Worm (Caenorhabditis elegans) whole organism, early embryonic: Measurements from ENCODE around the gene T22B7.3.

Experiments used
- B0310.2 ChIP-seq: sonication (generic microtip); optimal IDR thresholded peaks from 2 replicates; lab custom pipeline; 2016; ENCODE audit warnings: mild to moderate bottlenecking, missing genetic modification characterization, missing compliant biosample characterization
- F13C5.2 ChIP-seq: sonication (generic microtip); optimal IDR thresholded peaks from 2 replicates; lab custom pipeline; 2017; ENCODE audit warnings: mild to moderate bottlenecking, missing genetic modification characterization, inconsistent platforms, missing compliant biosample characterization
- aly-1 ChIP-seq: sonication (generic microtip); optimal IDR thresholded peaks from 2 replicates; lab custom pipeline; 2016; ENCODE audit warnings: missing genetic modification characterization, missing compliant biosample characterization
- ama-1 ChIP-seq: fragments of 150-350 bp; optimal IDR thresholded peaks from 2 replicates; lab custom pipeline; 2014
- ceh-13 ChIP-seq: fragments of 200-800 bp; sonication (Bioruptor generic); optimal IDR thresholded peaks from 2 replicates; lab custom pipeline; 2018; ENCODE audit warnings: mild to moderate bottlenecking, missing genetic modification characterization, missing compliant biosample characterization
- ceh-36 ChIP-seq: sonication (generic microtip); optimal IDR thresholded peaks from 2 replicates; lab custom pipeline; 2016; ENCODE audit warnings: missing genetic modification characterization, inconsistent platforms, missing compliant biosample characterization
- ets-7 ChIP-seq: sonication (generic microtip); optimal IDR thresholded peaks from 2 replicates; lab custom pipeline; 2016; ENCODE audit warnings: missing genotype, missing genetic modification characterization, missing compliant biosample characterization
- flt-1 ChIP-seq: fragments of 200-800 bp; sonication (Bioruptor generic); IDR thresholded peaks from 2 replicates; pipeline ENCODE4 v1.3.6; 2022; ENCODE audit warnings: missing genetic modification characterization, missing compliant biosample characterization
- hmbx-1 ChIP-seq: sonication (generic microtip); optimal IDR thresholded peaks from 2 replicates; lab custom pipeline; 2016; ENCODE audit warnings: mild to moderate bottlenecking, missing genetic modification characterization, missing compliant biosample characterization
- hmg-4 ChIP-seq: fragments of 200-800 bp; sonication (Bioruptor generic); optimal IDR thresholded peaks from 2 replicates; lab custom pipeline; 2018; ENCODE audit warnings: mild to moderate bottlenecking, missing genetic modification characterization, missing compliant biosample characterization
- hnd-1 ChIP-seq: sonication (generic microtip); optimal IDR thresholded peaks from 2 replicates; lab custom pipeline; 2016; ENCODE audit warnings: missing genetic modification characterization, missing compliant biosample characterization
- pes-1 ChIP-seq: fragments of 200-800 bp; sonication (Bioruptor generic); IDR thresholded peaks from 2 replicates; pipeline ENCODE4 v1.3.6; 2022; ENCODE audit warnings: missing genetic modification reagents, missing genetic modification characterization, missing compliant biosample characterization
- scrt-1 ChIP-seq: fragments of 200-800 bp; sonication (Bioruptor generic); IDR thresholded peaks from 2 replicates; pipeline ENCODE4 v1.3.6; 2022; ENCODE audit warnings: missing genetic modification characterization, missing compliant biosample characterization
- sea-1 ChIP-seq: fragments of 200-800 bp; sonication (Bioruptor generic); conservative IDR thresholded peaks from 2 replicates; pipeline ENCODE4 v1.3.6; 2022; ENCODE audit warnings: missing genetic modification characterization, missing compliant biosample characterization
- tbx-11 ChIP-seq: fragments of 200-800 bp; sonication (Bioruptor generic); IDR thresholded peaks from 2 replicates; pipeline ENCODE4 v1.3.6; 2022; ENCODE audit warnings: missing genetic modification characterization, missing compliant biosample characterization
- tbx-37 ChIP-seq: fragments of 200-800 bp; sonication (Bioruptor generic); conservative IDR thresholded peaks from 2 replicates; pipeline ENCODE4 v1.3.6; 2022; ENCODE audit warnings: missing genetic modification reagents, missing genetic modification characterization, missing compliant biosample characterization
- tra-4 ChIP-seq: sonication (generic microtip); optimal IDR thresholded peaks from 2 replicates; lab custom pipeline; 2017; ENCODE audit warnings: missing genetic modification characterization, missing compliant biosample characterization

T22B7.3 gene

DNA sequence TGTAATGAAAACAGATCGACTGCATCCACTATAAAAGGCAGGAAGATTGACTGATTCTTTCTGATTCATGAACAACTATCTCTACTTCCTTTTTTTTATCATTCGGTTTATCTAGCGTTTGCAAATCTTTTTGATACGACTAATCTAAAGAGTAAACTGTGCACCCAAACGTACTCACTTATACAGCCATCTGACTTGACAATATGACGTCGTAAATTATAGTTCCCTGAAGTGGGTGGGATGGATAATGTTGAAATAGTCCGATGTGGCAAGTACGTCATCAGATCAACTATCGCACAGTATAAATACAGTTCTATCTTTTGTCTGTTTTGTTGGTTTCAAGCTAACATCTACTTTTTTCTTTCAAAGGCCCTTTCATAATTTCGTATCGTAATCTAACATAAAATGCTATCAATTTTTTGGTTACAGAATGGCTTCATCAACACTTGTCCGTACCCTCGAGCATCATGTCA is at the start of gene T22B7.3:
T22B7.3 (plus strand) TSS at position 423 of the 473 bp plus-strand sequence.
- TF ChIP-seq ceh-13 (GFP tag; lab: Kevin White, UChicago) (no peak), hmg-4 (no peak), B0310.2 (tag; lab: Kevin White, UChicago) (no peak), pes-1 (GFP tag; lab: Robert Waterston, UW) (no peak), tbx-11 (GFP tag; lab: Robert Waterston, UW) (no peak), F13C5.2 (tag; lab: Kevin White, UChicago) (no peak), ama-1 (lab: Kevin White, UChicago) (no peak), hnd-1 (tag; lab: Kevin White, UChicago) (no peak), ceh-36 (tag; lab: Kevin White, UChicago) (no peak)

DNA sequence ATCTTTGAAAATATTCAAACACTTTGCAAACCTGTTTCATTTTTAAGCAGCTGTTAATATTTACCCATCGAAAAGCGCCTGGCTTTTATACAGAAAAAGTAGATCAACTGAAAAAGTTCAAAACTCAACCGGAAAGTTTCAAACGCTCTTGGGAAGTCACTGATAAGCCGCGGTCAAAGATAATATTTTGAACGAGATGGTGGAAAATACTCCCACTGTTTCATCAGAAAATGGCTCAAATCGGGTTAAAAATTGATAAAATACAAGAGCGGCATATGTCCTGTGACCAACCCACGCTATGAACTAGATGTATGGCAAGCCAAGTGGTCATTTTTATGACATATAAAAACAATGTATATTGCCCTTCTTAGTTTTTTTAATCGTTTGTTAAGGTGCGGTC is 47.9 kb upstream of the T22B7.3 start, which contains the start of gene sulp-2:
sulp-2 (minus strand) TSS at position 107 of the 400 bp plus-strand sequence.
- TF ChIP-seq flt-1 (GFP tag; lab: Robert Waterston, UW) = no peak
- no peak for TF ChIP-seq tra-4 (tag; lab: Kevin White, UChicago)
- TF ChIP-seq tbx-37 (GFP tag; lab: Robert Waterston, UW) = no peak
- TF ChIP-seq sea-1 = no peak
- no peak for TF ChIP-seq hnd-1 (tag; lab: Kevin White, UChicago)
- no peak for TF ChIP-seq F13C5.2 (tag; lab: Kevin White, UChicago)
- TF ChIP-seq ama-1 (lab: Kevin White, UChicago) = no peak
- no peak for TF ChIP-seq pes-1 (GFP tag; lab: Robert Waterston, UW)
- no peak for TF ChIP-seq B0310.2 (tag; lab: Kevin White, UChicago)

- no peak for TF ChIP-seq scrt-1
- TF ChIP-seq tra-4 (tag; lab: Kevin White, UChicago) = no peak
- TF ChIP-seq aly-1 (tag; lab: Kevin White, UChicago) = no peak
- no peak for TF ChIP-seq ama-1 (lab: Kevin White, UChicago)
- TF ChIP-seq flt-1 (GFP tag; lab: Robert Waterston, UW) = no peak
Observed at ce11 chrX:5603338-5603816, 43.8 kb upstream of the T22B7.3 start, which contains the start of gene F14D12.1. Gene F14D12.1, plus strand, starts transcription at chrX:5603766.

ce11 chrX:5605049-5605448 is 42.1 kb upstream of the T22B7.3 start:
- TF ChIP-seq ama-1 (lab: Kevin White, UChicago) (no peak), flt-1 (GFP tag; lab: Robert Waterston, UW) (no peak), pes-1 (GFP tag; lab: Robert Waterston, UW) (no peak), ets-7 (tag; lab: Kevin White, UChicago) (no peak), hnd-1 (tag; lab: Kevin White, UChicago) (no peak), F13C5.2 (tag; lab: Kevin White, UChicago) (no peak), tbx-37 (GFP tag; lab: Robert Waterston, UW) (no peak)

ce11 chrX:5611155-5611554 is 36.0 kb upstream of the T22B7.3 start, which contains the start of gene octr-1:
Gene octr-1, minus strand, starts transcription at chrX:5611255.
- TF ChIP-seq tbx-11 (GFP tag; lab: Robert Waterston, UW) = no peak
- TF ChIP-seq sea-1 = no peak
- no peak for TF ChIP-seq hmg-4
- no peak for TF ChIP-seq scrt-1
- TF ChIP-seq aly-1 (tag; lab: Kevin White, UChicago) = no peak
- TF ChIP-seq ets-7 (tag; lab: Kevin White, UChicago) = no peak
- TF ChIP-seq flt-1 (GFP tag; lab: Robert Waterston, UW) = no peak
- TF ChIP-seq B0310.2 (tag; lab: Kevin White, UChicago) = no peak
- TF ChIP-seq ceh-36 (tag; lab: Kevin White, UChicago) = no peak
- TF ChIP-seq ceh-13 (GFP tag; lab: Kevin White, UChicago) = no peak
- no peak for TF ChIP-seq hnd-1 (tag; lab: Kevin White, UChicago)
- TF ChIP-seq tra-4 (tag; lab: Kevin White, UChicago) = no peak
- TF ChIP-seq ama-1 (lab: Kevin White, UChicago) = no peak
- no peak for TF ChIP-seq pes-1 (GFP tag; lab: Robert Waterston, UW)
- no peak for TF ChIP-seq tbx-37 (GFP tag; lab: Robert Waterston, UW)
- TF ChIP-seq hmbx-1 (tag; lab: Kevin White, UChicago) = no peak

DNA sequence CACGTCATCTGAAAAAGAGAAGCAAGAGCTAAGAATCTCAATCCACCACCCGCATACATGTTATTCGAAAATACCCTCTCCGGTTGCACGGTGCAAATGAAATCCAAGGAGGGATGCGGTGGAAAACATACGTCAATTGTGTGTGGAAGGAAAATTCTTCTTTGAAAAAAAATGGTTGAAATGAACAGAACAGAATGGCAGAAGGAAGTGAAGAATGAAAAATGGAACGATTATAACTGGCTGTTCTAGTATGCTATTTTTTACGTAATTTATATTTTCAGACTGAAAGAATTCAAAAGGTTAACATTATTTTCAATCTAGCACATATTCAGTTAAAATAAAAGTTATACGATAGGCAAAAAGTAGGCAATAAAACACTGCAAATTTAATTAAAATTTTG is 31.2 kb upstream of the T22B7.3 start:
- TF ChIP-seq scrt-1 = no peak
- no peak for TF ChIP-seq flt-1 (GFP tag; lab: Robert Waterston, UW)
- no peak for TF ChIP-seq hnd-1 (tag; lab: Kevin White, UChicago)
- no peak for TF ChIP-seq hmbx-1 (tag; lab: Kevin White, UChicago)
- no peak for TF ChIP-seq ceh-13 (GFP tag; lab: Kevin White, UChicago)
- TF ChIP-seq sea-1 = no peak
- no peak for TF ChIP-seq tbx-11 (GFP tag; lab: Robert Waterston, UW)
- TF ChIP-seq ceh-36 (tag; lab: Kevin White, UChicago) = no peak
- TF ChIP-seq pes-1 (GFP tag; lab: Robert Waterston, UW) = no peak
- TF ChIP-seq aly-1 (tag; lab: Kevin White, UChicago) = no peak
- no peak for TF ChIP-seq tra-4 (tag; lab: Kevin White, UChicago)
- TF ChIP-seq B0310.2 (tag; lab: Kevin White, UChicago) = no peak
- TF ChIP-seq F13C5.2 (tag; lab: Kevin White, UChicago) = no peak

DNA sequence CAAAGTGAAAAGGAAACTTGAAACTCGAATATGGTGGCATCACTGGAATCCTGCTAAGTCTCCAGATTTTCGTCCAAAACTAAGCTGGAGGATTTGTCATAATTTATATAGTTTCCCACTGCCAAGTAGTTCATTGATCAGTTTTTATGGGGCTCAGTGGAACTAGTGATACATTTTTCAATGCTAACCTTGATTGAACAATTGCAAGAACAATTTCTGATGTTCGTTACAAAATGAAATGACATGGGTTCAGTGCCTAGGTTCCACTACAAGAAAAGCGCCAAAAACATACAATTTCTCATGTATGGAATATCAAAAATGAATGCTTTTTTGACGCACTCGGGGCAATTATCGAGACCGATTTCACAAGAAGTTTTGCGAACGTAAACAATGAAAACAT is 25.4 kb upstream of the T22B7.3 start:
- TF ChIP-seq tbx-37 (GFP tag; lab: Robert Waterston, UW) = no peak
- TF ChIP-seq F13C5.2 (tag; lab: Kevin White, UChicago) = no peak
- TF ChIP-seq aly-1 (tag; lab: Kevin White, UChicago) = no peak
- no peak for TF ChIP-seq hmbx-1 (tag; lab: Kevin White, UChicago)
- no peak for TF ChIP-seq ceh-13 (GFP tag; lab: Kevin White, UChicago)
- no peak for TF ChIP-seq flt-1 (GFP tag; lab: Robert Waterston, UW)
- TF ChIP-seq tra-4 (tag; lab: Kevin White, UChicago) = no peak
- no peak for TF ChIP-seq hnd-1 (tag; lab: Kevin White, UChicago)
- no peak for TF ChIP-seq ceh-36 (tag; lab: Kevin White, UChicago)
- TF ChIP-seq ama-1 (lab: Kevin White, UChicago) = no peak
- no peak for TF ChIP-seq hmg-4
- TF ChIP-seq sea-1 = no peak
- TF ChIP-seq pes-1 (GFP tag; lab: Robert Waterston, UW) = no peak
- no peak for TF ChIP-seq B0310.2 (tag; lab: Kevin White, UChicago)
- no peak for TF ChIP-seq scrt-1
- no peak for TF ChIP-seq tbx-11 (GFP tag; lab: Robert Waterston, UW)
- TF ChIP-seq ets-7 (tag; lab: Kevin White, UChicago) = no peak
